Worm (Caenorhabditis elegans) whole organism, early embryonic: ENCODE results near the gene T21C9.13.

Source experiments
- B0310.2 ChIP-seq: sonication (generic microtip); optimal IDR thresholded peaks from 2 replicates; lab custom pipeline; 2016; ENCODE audit warnings: mild to moderate bottlenecking, missing genetic modification characterization, missing compliant biosample characterization
- F13C5.2 ChIP-seq: sonication (generic microtip); optimal IDR thresholded peaks from 2 replicates; lab custom pipeline; 2017; ENCODE audit warnings: mild to moderate bottlenecking, missing genetic modification characterization, inconsistent platforms, missing compliant biosample characterization
- aly-1 ChIP-seq: sonication (generic microtip); optimal IDR thresholded peaks from 2 replicates; lab custom pipeline; 2016; ENCODE audit warnings: missing genetic modification characterization, missing compliant biosample characterization
- ama-1 ChIP-seq: fragments of 150-350 bp; optimal IDR thresholded peaks from 2 replicates; lab custom pipeline; 2014
- ceh-36 ChIP-seq: sonication (generic microtip); optimal IDR thresholded peaks from 2 replicates; lab custom pipeline; 2016; ENCODE audit warnings: missing genetic modification characterization, inconsistent platforms, missing compliant biosample characterization
- ets-7 ChIP-seq: sonication (generic microtip); optimal IDR thresholded peaks from 2 replicates; lab custom pipeline; 2016; ENCODE audit warnings: missing genotype, missing genetic modification characterization, missing compliant biosample characterization
- flt-1 ChIP-seq: fragments of 200-800 bp; sonication (Bioruptor generic); IDR thresholded peaks from 2 replicates; pipeline ENCODE4 v1.3.6; 2022; ENCODE audit warnings: missing genetic modification characterization, missing compliant biosample characterization
- hmbx-1 ChIP-seq: sonication (generic microtip); optimal IDR thresholded peaks from 2 replicates; lab custom pipeline; 2016; ENCODE audit warnings: mild to moderate bottlenecking, missing genetic modification characterization, missing compliant biosample characterization
- hmg-4 ChIP-seq: fragments of 200-800 bp; sonication (Bioruptor generic); optimal IDR thresholded peaks from 2 replicates; lab custom pipeline; 2018; ENCODE audit warnings: mild to moderate bottlenecking, missing genetic modification characterization, missing compliant biosample characterization
- hnd-1 ChIP-seq: sonication (generic microtip); optimal IDR thresholded peaks from 2 replicates; lab custom pipeline; 2016; ENCODE audit warnings: missing genetic modification characterization, missing compliant biosample characterization
- pes-1 ChIP-seq: fragments of 200-800 bp; sonication (Bioruptor generic); IDR thresholded peaks from 2 replicates; pipeline ENCODE4 v1.3.6; 2022; ENCODE audit warnings: missing genetic modification reagents, missing genetic modification characterization, missing compliant biosample characterization
- scrt-1 ChIP-seq: fragments of 200-800 bp; sonication (Bioruptor generic); IDR thresholded peaks from 2 replicates; pipeline ENCODE4 v1.3.6; 2022; ENCODE audit warnings: missing genetic modification characterization, missing compliant biosample characterization
- tbx-37 ChIP-seq: fragments of 200-800 bp; sonication (Bioruptor generic); conservative IDR thresholded peaks from 2 replicates; pipeline ENCODE4 v1.3.6; 2022; ENCODE audit warnings: missing genetic modification reagents, missing genetic modification characterization, missing compliant biosample characterization
- tra-4 ChIP-seq: sonication (generic microtip); optimal IDR thresholded peaks from 2 replicates; lab custom pipeline; 2017; ENCODE audit warnings: missing genetic modification characterization, missing compliant biosample characterization

ce11 chrV:10562817-10563216 lies 34.2 kb upstream of the T21C9.13 start:
- TF ChIP-seq B0310.2 (tag; lab: Kevin White, UChicago) (no peak), ama-1 (lab: Kevin White, UChicago) (no peak), hmbx-1 (tag; lab: Kevin White, UChicago) (no peak), F13C5.2 (no peak), tbx-37 (GFP tag; lab: Robert Waterston, UW) (no peak), aly-1 (tag; lab: Kevin White, UChicago) (no peak), ceh-36 (tag; lab: Kevin White, UChicago) (no peak), scrt-1 (GFP tag; lab: Robert Waterston, UW) (no peak), pes-1 (GFP tag; lab: Robert Waterston, UW) (no peak), hmg-4 (no peak), hnd-1 (tag; lab: Kevin White, UChicago) (no peak), ets-7 (tag; lab: Kevin White, UChicago) (no peak), flt-1 (GFP tag; lab: Robert Waterston, UW) (no peak), tra-4 (tag; lab: Kevin White, UChicago) (no peak)
